Fruit fly (Drosophila melanogaster): ENCODE data around the gene Mco3.
A peak's percentile ranks its signal among the peaks of the same experiment; 100 is the strongest.

Mco3 gene

dm6 chr3R:25880198-25880970 is 16.9 kb upstream of the Mco3 start (continued):
- TF ChIP-seq row (GFP tag; IDR thresholded peaks at IDR 0.05) (peak; percentile 71), jigr1 (GFP tag; IDR thresholded peaks at IDR 0.05) (no peak), sima (GFP tag; optimal IDR thresholded peaks at IDR 0.05) (no peak), CG10654 (GFP tag; optimal IDR thresholded peaks at IDR 0.05) (peak; percentile 31), Usf (GFP tag; optimal IDR thresholded peaks at IDR 0.05) (peak; percentile 4), HLH54F (GFP tag; optimal IDR thresholded peaks at IDR 0.05) (no peak), CG11695 (GFP tag; IDR thresholded peaks at IDR 0.05) (0 out of 3 replicates have a peak, but pooled peaks have one; percentile 41), yki (optimal IDR thresholded peaks at IDR 0.05) (peak; percentile 13), HmgZ (tag; optimal IDR thresholded peaks at IDR 0.05) (no peak)

- no peak for TF ChIP-seq CG32772 (GFP tag; IDR thresholded peaks at IDR 0.05)
- TF ChIP-seq CG31388 (GFP tag; optimal IDR thresholded peaks at IDR 0.05): no peak
- TF ChIP-seq D (optimal IDR thresholded peaks at IDR 0.05): no peak
- TF ChIP-seq D (GFP tag; optimal IDR thresholded peaks at IDR 0.05): no peak
- no peak for TF ChIP-seq tap (tag; optimal IDR thresholded peaks at IDR 0.05)
- TF ChIP-seq CG8944 (GFP tag; optimal IDR thresholded peaks at IDR 0.05): peak; percentile 0
- peak; percentile 32 for TF ChIP-seq CG10267 (tag; optimal IDR thresholded peaks at IDR 0.05)
- TF ChIP-seq Elba2 (GFP tag; optimal IDR thresholded peaks at IDR 0.05): no peak
- TF ChIP-seq klu (GFP tag; IDR thresholded peaks at IDR 0.05): no peak
- no peak for TF ChIP-seq Kr (GFP tag; optimal IDR thresholded peaks at IDR 0.05)
- TF ChIP-seq lov (optimal IDR thresholded peaks at IDR 0.05): no peak
- TF ChIP-seq lov (GFP tag; IDR thresholded peaks at IDR 0.05): no peak
- TF ChIP-seq CG17385 (GFP tag; optimal IDR thresholded peaks at IDR 0.05): no peak
- peak; percentile 80 for TF ChIP-seq Dref (GFP tag; IDR thresholded peaks at IDR 0.05)
- no peak for TF ChIP-seq jing (GFP tag; optimal IDR thresholded peaks at IDR 0.05)
- no peak for TF ChIP-seq HLH54F (GFP tag; optimal IDR thresholded peaks at IDR 0.05)
- peak; percentile 8; the same call in 1 of the 2 replicates for TF ChIP-seq Xrp1 (GFP tag; IDR thresholded peaks at IDR 0.05)
- TF ChIP-seq HmgD (GFP tag; optimal IDR thresholded peaks at IDR 0.05): peak; percentile 53
- no peak for TF ChIP-seq C15 (GFP tag; IDR thresholded peaks at IDR 0.05)
- TF ChIP-seq onecut (GFP tag; IDR thresholded peaks at IDR 0.05): peak; percentile 27; the same call in 1 of the 2 replicates
- TF ChIP-seq CG11723 (GFP tag; optimal IDR thresholded peaks at IDR 0.05): no peak
- TF ChIP-seq CG4404 (GFP tag; IDR thresholded peaks at IDR 0.05): no peak
- peak; percentile 51 for TF ChIP-seq sens (GFP tag)
- TF ChIP-seq sd (tag; optimal IDR thresholded peaks at IDR 0.05): peak; percentile 45
- TF ChIP-seq Sox100B (GFP tag; optimal IDR thresholded peaks at IDR 0.05): no peak
- peak; percentile 74 for TF ChIP-seq Ets97D (GFP tag; optimal IDR thresholded peaks at IDR 0.05)
- no peak for TF ChIP-seq CG2678 (tag; optimal IDR thresholded peaks at IDR 0.05)
- TF ChIP-seq Lim3 (GFP tag; IDR thresholded peaks at IDR 0.05): no peak
- TF ChIP-seq CG13424 (tag; optimal IDR thresholded peaks at IDR 0.05): no peak
- TF ChIP-seq chif (GFP tag; optimal IDR thresholded peaks at IDR 0.05): no peak
- TF ChIP-seq bbx (GFP tag; IDR thresholded peaks at IDR 0.05; ENCODE audit: partially characterized antibody): peak; percentile 69
- peak; percentile 4 for TF ChIP-seq CG7987 (GFP tag; optimal IDR thresholded peaks at IDR 0.05)
- TF ChIP-seq otp (GFP tag; IDR thresholded peaks at IDR 0.05): no peak
- no peak for TF ChIP-seq ERR (GFP tag; optimal IDR thresholded peaks at IDR 0.05)
- TF ChIP-seq sim (GFP tag; IDR thresholded peaks at IDR 0.05): no peak
- peak; percentile 44; the same call in 1 of the 2 replicates for TF ChIP-seq inv (GFP tag; IDR thresholded peaks at IDR 0.05; ENCODE audit: partially characterized antibody)
- no peak for TF ChIP-seq B-H1 (GFP tag; IDR thresholded peaks at IDR 0.05)
- TF ChIP-seq danr (GFP tag; IDR thresholded peaks at IDR 0.05): no peak
- TF ChIP-seq NfI (GFP tag; optimal IDR thresholded peaks at IDR 0.05): peak; percentile 3
- no peak for TF ChIP-seq CG7556 (GFP tag; optimal IDR thresholded peaks at IDR 0.05)
These were observed 16.1 kb upstream of the Mco3 start, which contains the start of gene Tsp96F for dm6 chr3R:25880971-25881809. Tsp96F (minus strand) TSS chr3R:25881427.

All from whole organism, embryonic.